Worm (Caenorhabditis elegans): ENCODE results near the gene epg-6.

DNA sequence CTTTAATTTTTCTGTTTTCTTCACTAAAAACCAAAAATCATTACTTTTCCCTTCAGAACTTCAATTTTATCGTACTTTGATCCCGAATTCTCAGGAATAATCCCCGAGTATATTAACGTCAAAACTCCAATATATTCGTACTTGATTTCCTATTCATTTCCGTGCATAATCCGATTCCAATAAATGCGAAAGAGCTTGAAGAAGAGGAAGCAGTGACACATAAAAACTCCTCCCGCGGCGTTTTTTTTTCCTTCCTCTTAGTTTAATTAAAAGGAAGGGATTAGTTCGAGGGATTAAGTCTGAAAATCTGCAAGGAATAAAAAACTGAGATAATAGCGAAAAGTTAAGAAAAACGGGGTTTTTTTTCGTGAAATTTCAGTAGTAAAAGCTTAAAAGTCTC lies 906 bp upstream of the epg-6 start:
- TF ChIP-seq unc-39 (tag; optimal IDR thresholded peaks at IDR 0.05), result no peak
- no peak for TF ChIP-seq lin-13 (tag; optimal IDR thresholded peaks at IDR 0.05)
- TF ChIP-seq ceh-39 (tag; optimal IDR thresholded peaks at IDR 0.05), result no peak
- no peak for TF ChIP-seq sem-2 (GFP tag; optimal IDR thresholded peaks at IDR 0.05)
- TF ChIP-seq ces-1 (GFP tag; optimal IDR thresholded peaks at IDR 0.05), result no peak
- no peak for TF ChIP-seq nhr-28 (tag; optimal IDR thresholded peaks at IDR 0.05)
